Fruit fly (Drosophila melanogaster): Measurements from ENCODE around the gene pzg.

DNA sequence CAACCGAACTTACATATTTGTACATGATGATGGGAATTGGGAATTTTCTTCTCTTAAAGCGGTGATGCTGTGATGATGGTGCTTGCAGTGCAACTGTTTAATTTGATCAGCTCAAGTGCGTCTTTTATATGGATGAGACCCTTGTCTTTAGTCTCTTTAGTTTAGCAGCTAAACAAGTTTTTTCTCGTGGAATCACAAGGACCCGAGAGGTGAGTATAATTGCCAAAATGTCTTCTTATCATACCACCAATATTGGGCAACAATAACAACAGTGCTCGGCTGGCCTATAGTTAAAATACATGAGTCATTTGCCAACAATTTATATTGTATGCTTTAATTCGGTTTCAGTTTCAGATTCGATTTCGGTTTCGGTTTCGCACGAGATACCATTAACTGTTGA lies 11.8 kb downstream of the pzg start, which contains the start of gene Edg78E:
- TF ChIP-seq CG14441 (GFP tag; IDR thresholded peaks at IDR 0.05) (no peak), CG18764 (GFP tag; optimal IDR thresholded peaks at IDR 0.05) (no peak), CG15479 (GFP tag; optimal IDR thresholded peaks at IDR 0.05) (no peak), E2f1 (GFP tag; IDR thresholded peaks at IDR 0.05) (no peak), CG2712 (tag; optimal IDR thresholded peaks at IDR 0.05) (no peak), NC2α (GFP tag; optimal IDR thresholded peaks at IDR 0.05) (no peak)

Data from whole organism, embryonic.